Fruit fly (Drosophila melanogaster) whole organism, embryonic: ENCODE measurements around the gene CG13306.

Experiments used
- Ada2b ChIP-seq: fragments of 200-800 bp; sonication (Bioruptor generic); IDR thresholded peaks from 2 replicates; pipeline ENCODE4 v1.3.6; 2022; ENCODE audit warnings: missing biosample characterization, missing genetic modification characterization
- CG10267 ChIP-seq: fragments of 200-800 bp; sonication (Bioruptor generic); optimal IDR thresholded peaks from 2 replicates; lab custom pipeline; 2018; ENCODE audit warnings: missing biosample characterization, mild to moderate bottlenecking, missing genetic modification characterization, moderate library complexity
- CG12299 ChIP-seq: fragments of 200-800 bp; sonication (Bioruptor generic); optimal IDR thresholded peaks from 2 replicates; lab custom pipeline; 2018; ENCODE audit warnings: missing biosample characterization, mild to moderate bottlenecking, missing genetic modification characterization
- CG13287 ChIP-seq: fragments of 200-800 bp; sonication (Bioruptor generic); IDR thresholded peaks from 2 replicates; pipeline ENCODE4 v1.3.6; 2022; ENCODE audit warnings: missing biosample characterization, missing genetic modification characterization; ENCODE audit not compliant: partially characterized antibody
- CG13775 ChIP-seq: fragments of 200-800 bp; sonication (Bioruptor generic); optimal IDR thresholded peaks from 3 replicates; lab custom pipeline; 2017; ENCODE audit warnings: missing biosample characterization, mild to moderate bottlenecking, missing genetic modification characterization
- CG14710 ChIP-seq: fragments of 200-800 bp; sonication (Bioruptor generic); optimal IDR thresholded peaks from 3 replicates; lab custom pipeline; 2019; ENCODE audit warnings: missing biosample characterization, mild to moderate bottlenecking, missing genetic modification characterization, moderate library complexity
- CG18011 ChIP-seq: fragments of 200-800 bp; sonication (Bioruptor generic); optimal IDR thresholded peaks from 2 replicates; lab custom pipeline; 2017; ENCODE audit warnings: missing biosample characterization, missing genetic modification characterization, mild to moderate bottlenecking, moderate library complexity, missing genotype
- CG2678 ChIP-seq: fragments of 200-800 bp; sonication (Bioruptor generic); optimal IDR thresholded peaks from 3 replicates; lab custom pipeline; 2019; ENCODE audit warnings: missing biosample characterization, mild to moderate bottlenecking, missing genetic modification characterization, moderate library complexity
- CG2712 ChIP-seq: fragments of 200-800 bp; optimal IDR thresholded peaks from 3 replicates; lab custom pipeline; 2019; ENCODE audit warnings: missing biosample characterization, mild to moderate bottlenecking, missing genetic modification characterization, moderate library complexity
- CG30020 ChIP-seq: fragments of 200-800 bp; optimal IDR thresholded peaks from 2 replicates; lab custom pipeline; 2019; ENCODE audit warnings: missing biosample characterization, mild to moderate bottlenecking, missing genetic modification characterization, moderate library complexity
- CG31224 ChIP-seq: fragments of 200-800 bp; sonication (Bioruptor generic); IDR thresholded peaks from 2 replicates; pipeline ENCODE4 v1.3.6; 2022; ENCODE audit warnings: missing biosample characterization, missing genetic modification characterization
- CG33213 ChIP-seq: fragments of 200-800 bp; sonication (Bioruptor generic); optimal IDR thresholded peaks from 3 replicates; lab custom pipeline; 2016; ENCODE audit warnings: missing biosample characterization, missing genetic modification characterization
- CG34224 ChIP-seq: fragments of 200-800 bp; sonication (Bioruptor generic); IDR thresholded peaks from 3 replicates; pipeline ENCODE4 v1.3.6; 2022; ENCODE audit warnings: missing biosample characterization, missing genetic modification characterization; ENCODE audit not compliant: partially characterized antibody
- CG4404 ChIP-seq: fragments of 200-800 bp; sonication (Bioruptor generic); IDR thresholded peaks from 2 replicates; pipeline ENCODE4 v1.3.6; 2022; ENCODE audit warnings: missing biosample characterization, missing genetic modification characterization
- CG6683 ChIP-seq: fragments of 200-800 bp; sonication (Bioruptor generic); optimal IDR thresholded peaks from 2 replicates; lab custom pipeline; 2017; ENCODE audit warnings: missing biosample characterization, mild to moderate bottlenecking, missing genetic modification characterization, missing genetic modification reagents
- CG6765 ChIP-seq: fragments of 200-800 bp; sonication (Bioruptor generic); optimal IDR thresholded peaks from 3 replicates; lab custom pipeline; 2017; ENCODE audit warnings: missing biosample characterization, mild to moderate bottlenecking, missing genetic modification characterization
- CG7357 ChIP-seq: fragments of 200-800 bp; sonication (Bioruptor generic); IDR thresholded peaks from 3 replicates; pipeline ENCODE4 v1.3.6; 2022; ENCODE audit warnings: missing biosample characterization, missing genetic modification characterization
- CG7745 ChIP-seq: fragments of 200-800 bp; sonication (Bioruptor generic); optimal IDR thresholded peaks from 2 replicates; lab custom pipeline; 2018; ENCODE audit warnings: missing biosample characterization, mild to moderate bottlenecking, missing genetic modification characterization, moderate library complexity
- CkIIα-i1 ChIP-seq: fragments of 200-800 bp; sonication (Bioruptor generic); IDR thresholded peaks from 2 replicates; pipeline ENCODE4 v1.3.6; 2022; ENCODE audit warnings: missing biosample characterization, missing genetic modification characterization
- ERR ChIP-seq: fragments of 200-800 bp; sonication (Bioruptor generic); optimal IDR thresholded peaks from 2 replicates; lab custom pipeline; 2016; ENCODE audit warnings: missing biosample characterization, missing genetic modification characterization
- Ets65A ChIP-seq: fragments of 200-800 bp; sonication (Bioruptor generic); peaks from one replicate; lab custom pipeline; 2016; ENCODE audit warnings: missing biosample characterization, missing genetic modification characterization
- H15 ChIP-seq: fragments of 200-800 bp; sonication (Bioruptor generic); IDR thresholded peaks from 3 replicates; pipeline ENCODE4 v1.3.6; 2022; ENCODE audit warnings: missing biosample characterization, missing genetic modification characterization
- Hsf ChIP-seq: fragments of 200-800 bp; sonication (Bioruptor generic); optimal IDR thresholded peaks from 3 replicates; lab custom pipeline; 2016; ENCODE audit warnings: missing biosample characterization, missing genetic modification characterization
- MESR4 ChIP-seq: fragments of 200-800 bp; sonication (Bioruptor generic); optimal IDR thresholded peaks from 2 replicates; lab custom pipeline; 2018; ENCODE audit warnings: missing biosample characterization, mild to moderate bottlenecking, missing genetic modification characterization, moderate library complexity
- Max ChIP-seq: fragments of 200-800 bp; sonication (Bioruptor generic); optimal IDR thresholded peaks from 2 replicates; lab custom pipeline; 2016; ENCODE audit warnings: missing biosample characterization, mild to moderate bottlenecking, missing genetic modification characterization
- Med ChIP-seq: fragments of 200-800 bp; sonication (Bioruptor generic); peaks from one replicate; lab custom pipeline; 2016; ENCODE audit warnings: missing biosample characterization, missing genetic modification characterization, mild to moderate bottlenecking, inconsistent platforms, moderate library complexity
- NFAT ChIP-seq: fragments of 200-800 bp; sonication (Bioruptor generic); IDR thresholded peaks from 2 replicates; pipeline ENCODE4 v1.3.6; 2022; ENCODE audit warnings: missing biosample characterization, missing genetic modification characterization
- Opbp ChIP-seq: fragments of 200-800 bp; sonication (Bioruptor generic); IDR thresholded peaks from 3 replicates; pipeline ENCODE4 v1.3.6; 2022; ENCODE audit warnings: missing biosample characterization, missing genetic modification characterization; ENCODE audit not compliant: partially characterized antibody
- Poxn ChIP-seq: fragments of 200-800 bp; sonication (Bioruptor generic); IDR thresholded peaks from 2 replicates; pipeline ENCODE4 v1.3.6; 2022; ENCODE audit warnings: missing biosample characterization, missing genetic modification characterization
- Sox102F ChIP-seq: fragments of 200-800 bp; sonication (Bioruptor generic); optimal IDR thresholded peaks from 2 replicates; lab custom pipeline; 2018; ENCODE audit warnings: missing biosample characterization, mild to moderate bottlenecking, missing genetic modification characterization, moderate library complexity
- Taf1 ChIP-seq: fragments of 200-800 bp; sonication (Bioruptor generic); IDR thresholded peaks from 2 replicates; pipeline ENCODE4 v1.3.6; 2022; ENCODE audit warnings: missing biosample characterization, missing genetic modification characterization
- al ChIP-seq: fragments of 200-800 bp; sonication (Bioruptor generic); IDR thresholded peaks from 2 replicates; pipeline ENCODE4 v1.3.6; 2022; ENCODE audit warnings: missing biosample characterization, missing genetic modification characterization
- aop ChIP-seq: fragments of 200-800 bp; sonication (Bioruptor generic); IDR thresholded peaks from 2 replicates; pipeline ENCODE4 v1.3.6; 2022; ENCODE audit warnings: missing biosample characterization, missing genetic modification characterization
- ash1 ChIP-seq: fragments of 200-800 bp; sonication (Bioruptor generic); optimal IDR thresholded peaks from 2 replicates; lab custom pipeline; 2018; ENCODE audit warnings: missing biosample characterization, mild to moderate bottlenecking, missing genetic modification characterization
- cg ChIP-seq: fragments of 200-800 bp; sonication (Bioruptor generic); optimal IDR thresholded peaks from 3 replicates; lab custom pipeline; 2019; ENCODE audit warnings: missing biosample characterization, mild to moderate bottlenecking, missing genetic modification characterization, moderate library complexity
- chn ChIP-seq: fragments of 200-800 bp; sonication (Bioruptor generic); optimal IDR thresholded peaks from 2 replicates; lab custom pipeline; 2016; ENCODE audit warnings: missing biosample characterization, missing genetic modification characterization
- da ChIP-seq: fragments of 200-800 bp; sonication (Bioruptor generic); optimal IDR thresholded peaks from 2 replicates; lab custom pipeline; 2016; ENCODE audit warnings: missing biosample characterization, missing genetic modification characterization
- dmrt99B ChIP-seq: fragments of 200-800 bp; sonication (Bioruptor generic); optimal IDR thresholded peaks from 2 replicates; lab custom pipeline; 2018; ENCODE audit warnings: missing biosample characterization, mild to moderate bottlenecking, missing genetic modification characterization, moderate library complexity
- en ChIP-seq: fragments of 200-800 bp; sonication (Bioruptor generic); optimal IDR thresholded peaks from 2 replicates; lab custom pipeline; 2016; ENCODE audit warnings: missing biosample characterization, missing genetic modification characterization
- hth ChIP-seq: fragments of >200 bp; optimal IDR thresholded peaks from 2 replicates; lab custom pipeline; 2017; ENCODE audit warnings: inconsistent platforms
- mld ChIP-seq: fragments of 200-800 bp; sonication (Bioruptor generic); IDR thresholded peaks from 3 replicates; pipeline ENCODE4 v1.3.6; 2022; ENCODE audit warnings: missing biosample characterization, missing genetic modification characterization; ENCODE audit not compliant: partially characterized antibody
- pfk ChIP-seq: fragments of 200-800 bp; sonication (Bioruptor generic); optimal IDR thresholded peaks from 2 replicates; lab custom pipeline; 2018; ENCODE audit warnings: missing biosample characterization, mild to moderate bottlenecking, missing genetic modification characterization, moderate library complexity
- phol ChIP-seq: fragments of 200-800 bp; sonication (Bioruptor generic); optimal IDR thresholded peaks from 3 replicates; lab custom pipeline; 2018; ENCODE audit warnings: missing biosample characterization, mild to moderate bottlenecking, missing genetic modification characterization, moderate library complexity
- row ChIP-seq: fragments of 200-800 bp; sonication (Bioruptor generic); IDR thresholded peaks from 3 replicates; pipeline ENCODE4 v1.3.6; 2022; ENCODE audit warnings: missing biosample characterization, missing genetic modification characterization
- sens ChIP-seq: fragments of 200-800 bp; sonication (Bioruptor generic); peaks from one replicate; lab custom pipeline; 2016; ENCODE audit warnings: missing biosample characterization, missing genetic modification characterization
- sima ChIP-seq: fragments of 200-800 bp; sonication (Bioruptor generic); optimal IDR thresholded peaks from 2 replicates; lab custom pipeline; 2016; ENCODE audit warnings: missing biosample characterization, missing genetic modification characterization
- so ChIP-seq: fragments of 200-800 bp; sonication (Bioruptor generic); IDR thresholded peaks from 3 replicates; pipeline ENCODE4 v1.3.6; 2022; ENCODE audit warnings: missing biosample characterization, missing genetic modification characterization
- toy ChIP-seq: fragments of 200-800 bp; sonication (Bioruptor generic); IDR thresholded peaks from 2 replicates; pipeline ENCODE4 v1.3.6; 2022; ENCODE audit warnings: missing biosample characterization, missing genetic modification characterization
- unc-4 ChIP-seq: fragments of 200-800 bp; sonication (Bioruptor generic); IDR thresholded peaks from 2 replicates; pipeline ENCODE4 v1.3.6; 2022; ENCODE audit warnings: missing biosample characterization, missing genetic modification characterization; ENCODE audit not compliant: partially characterized antibody
- zen ChIP-seq: fragments of 200-800 bp; sonication (Bioruptor generic); optimal IDR thresholded peaks from 3 replicates; lab custom pipeline; 2018; ENCODE audit warnings: missing biosample characterization, mild to moderate bottlenecking, missing genetic modification characterization, moderate library complexity

CG13306 gene

dm6 chr3L:8748839-8749238, 687 bp downstream of the CG13306 start (continued):
- peak; percentile 22 for TF ChIP-seq zen (tag; lab: Kevin White, UChicago)
- TF ChIP-seq Sox102F (GFP tag; lab: Kevin White, UChicago): peak; percentile 28
- no peak for TF ChIP-seq CkIIα-i1 (GFP tag; lab: Robert Waterston, UW)

DNA sequence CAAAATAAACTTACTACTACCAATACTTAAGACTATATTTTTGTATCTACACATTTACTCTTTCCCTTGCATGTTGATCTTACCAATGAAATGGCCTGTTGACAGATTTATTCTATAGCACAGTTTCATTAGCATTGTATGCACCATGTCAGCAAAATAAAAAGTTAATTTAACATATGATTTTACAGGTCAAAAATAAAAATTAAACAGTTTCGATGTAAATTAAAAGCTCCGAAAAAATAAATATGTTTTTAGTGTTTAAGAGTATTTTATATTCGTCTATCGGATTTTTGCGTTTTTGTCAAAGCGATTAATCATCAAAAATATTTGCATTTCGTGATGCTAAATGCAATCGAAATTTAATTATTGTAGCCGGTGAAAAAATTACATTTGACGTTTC, 1.2 kb downstream of the CG13306 start:
- TF ChIP-seq NFAT (GFP tag; lab: Robert Waterston, UW): no peak
- peak; percentile 12 for TF ChIP-seq CG2712 (tag; lab: Kevin White, UChicago)
- TF ChIP-seq so (GFP tag; lab: Robert Waterston, UW): no peak
- TF ChIP-seq CG30020 (tag; lab: Kevin White, UChicago): no peak
- TF ChIP-seq CG13287 (GFP tag; lab: Robert Waterston, UW): no peak
- TF ChIP-seq CG10267 (tag; lab: Kevin White, UChicago): no peak
- no peak for TF ChIP-seq Max (GFP tag; lab: Kevin White, UChicago)
- TF ChIP-seq Taf1 (GFP tag; lab: Robert Waterston, UW): no peak
- TF ChIP-seq sens: peak; percentile 63
- TF ChIP-seq Ets65A: no peak
- TF ChIP-seq ERR: no peak
- no peak for TF ChIP-seq sima (GFP tag; lab: Kevin White, UChicago)
- TF ChIP-seq aop (GFP tag; lab: Robert Waterston, UW): no peak
- no peak for TF ChIP-seq Hsf (GFP tag; lab: Kevin White, UChicago)
- no peak for TF ChIP-seq al (GFP tag; lab: Robert Waterston, UW)
- no peak for TF ChIP-seq CG14710 (tag; lab: Kevin White, UChicago)
- peak; percentile 15 for TF ChIP-seq CG2678 (tag; lab: Kevin White, UChicago)
- TF ChIP-seq unc-4 (GFP tag; lab: Robert Waterston, UW): no peak
- TF ChIP-seq dmrt99B (tag; lab: Kevin White, UChicago): no peak
- TF ChIP-seq Poxn (GFP tag; lab: Robert Waterston, UW): no peak
- no peak for TF ChIP-seq chn (GFP tag; lab: Kevin White, UChicago)
- TF ChIP-seq CG7745 (tag; lab: Kevin White, UChicago): no peak
- TF ChIP-seq toy (GFP tag; lab: Robert Waterston, UW): no peak
- TF ChIP-seq CG6765 (GFP tag; lab: Kevin White, UChicago): no peak
- TF ChIP-seq row (GFP tag; lab: Robert Waterston, UW): peak; percentile 31; the same call in 1 of the 3 replicates
- TF ChIP-seq ash1 (GFP tag; lab: Kevin White, UChicago): no peak
- no peak for TF ChIP-seq CG18011 (GFP tag; lab: Kevin White, UChicago)
- no peak for TF ChIP-seq en
- no peak for TF ChIP-seq pfk (GFP tag; lab: Kevin White, UChicago)
- no peak for TF ChIP-seq CG13775
- TF ChIP-seq CG34224: no peak
- TF ChIP-seq CG12299: no peak
- no peak for TF ChIP-seq CG7357 (GFP tag; lab: Robert Waterston, UW)
- no peak for TF ChIP-seq cg
- no peak for TF ChIP-seq phol
- no peak for TF ChIP-seq CG31224 (GFP tag; lab: Robert Waterston, UW)
- no peak for TF ChIP-seq hth (lab: Kevin White, UChicago)
- no peak for TF ChIP-seq mld (GFP tag; lab: Robert Waterston, UW)
- TF ChIP-seq CG4404 (GFP tag; lab: Robert Waterston, UW): no peak
- TF ChIP-seq Ada2b (GFP tag; lab: Robert Waterston, UW): no peak
- TF ChIP-seq da: no peak
- no peak for TF ChIP-seq CG6683
- no peak for TF ChIP-seq CG33213 (GFP tag; lab: Kevin White, UChicago)
- no peak for TF ChIP-seq Med (GFP tag; lab: Kevin White, UChicago)
- no peak for TF ChIP-seq MESR4 (GFP tag; lab: Kevin White, UChicago)
- no peak for TF ChIP-seq Opbp (GFP tag; lab: Robert Waterston, UW)
- no peak for TF ChIP-seq H15 (GFP tag; lab: Robert Waterston, UW)
